Worm (Caenorhabditis elegans) whole organism, L4 larva: ENCODE measurements around the gene col-156.
"Not testable (repeated sequence)": the region's sequence is repeated elsewhere in the genome, so short reads cannot be mapped to it uniquely, and the experiment has no call there.

Experiments used
- F26F4.8 ChIP-seq: fragments of 200-800 bp; sonication (Bioruptor generic); conservative IDR thresholded peaks from 2 replicates; pipeline ENCODE4 v1.3.6; 2022; ENCODE audit warnings: missing genetic modification characterization, missing compliant biosample characterization
- F44E2.7 ChIP-seq: fragments of 200-800 bp; sonication (Bioruptor generic); IDR thresholded peaks from 2 replicates; pipeline ENCODE4 v2.1.2; 2022; ENCODE audit warnings: missing genetic modification characterization, missing compliant biosample characterization
- T20F7.1 ChIP-seq: fragments of 200-800 bp; sonication (Bioruptor generic); optimal IDR thresholded peaks from 2 replicates; lab custom pipeline; 2018; ENCODE audit warnings: mild to moderate bottlenecking, missing genetic modification characterization, missing compliant biosample characterization
- Y105C5A.15 ChIP-seq: fragments of 200-800 bp; sonication (Bioruptor generic); IDR thresholded peaks from 2 replicates; pipeline ENCODE4 v1.3.6; 2022; ENCODE audit warnings: missing genetic modification characterization, missing compliant biosample characterization
- Y48G9A.11 ChIP-seq: fragments of 200-800 bp; sonication (Bioruptor generic); IDR thresholded peaks from 2 replicates; pipeline ENCODE4 v1.3.6; 2022; ENCODE audit warnings: missing genetic modification reagents, missing genetic modification characterization, missing compliant biosample characterization
- Y5F2A.4 ChIP-seq: fragments of 200-800 bp; sonication (Bioruptor generic); optimal IDR thresholded peaks from 2 replicates; lab custom pipeline; 2018; ENCODE audit warnings: mild to moderate bottlenecking, missing genetic modification characterization, missing compliant biosample characterization
- ZK337.2 ChIP-seq: fragments of 200-800 bp; sonication (Bioruptor generic); IDR thresholded peaks from 2 replicates; pipeline ENCODE4 v1.3.6; 2022; ENCODE audit warnings: missing genetic modification reagents, missing genetic modification characterization, missing compliant biosample characterization
- attf-4 ChIP-seq: sonication (generic microtip); optimal IDR thresholded peaks from 3 replicates; lab custom pipeline; 2017; ENCODE audit warnings: missing biosample characterization, missing genetic modification characterization
- ceh-62 ChIP-seq: sonication (generic microtip); optimal IDR thresholded peaks from 2 replicates; lab custom pipeline; 2017; ENCODE audit warnings: missing biosample characterization, missing genetic modification characterization
- ceh-82 ChIP-seq: sonication (generic microtip); optimal IDR thresholded peaks from 2 replicates; lab custom pipeline; 2017; ENCODE audit warnings: missing biosample characterization, missing genetic modification characterization
- cey-2 ChIP-seq: sonication (generic microtip); optimal IDR thresholded peaks from 3 replicates; lab custom pipeline; 2017; ENCODE audit warnings: missing genetic modification characterization, mild to moderate bottlenecking, missing compliant biosample characterization, antibody characterized with exemption, borderline replicate concordance; ENCODE audit not compliant: insufficient read depth
- daf-8 ChIP-seq: fragments of 200-800 bp; sonication (Bioruptor generic); IDR thresholded peaks from 2 replicates; pipeline ENCODE4 v1.3.6; 2022; ENCODE audit warnings: missing genetic modification characterization, missing compliant biosample characterization
- dmd-6 ChIP-seq: fragments of 200-800 bp; sonication (Bioruptor generic); IDR thresholded peaks from 2 replicates; pipeline ENCODE4 v1.3.6; 2022; ENCODE audit warnings: missing genetic modification reagents, missing genetic modification characterization, missing compliant biosample characterization
- dpl-1 ChIP-seq: fragments of 150-350 bp; optimal IDR thresholded peaks from 2 replicates; lab custom pipeline; 2014; ENCODE audit warnings: missing biosample characterization, missing genetic modification reagents, missing genetic modification characterization
- hif-1 ChIP-seq, 2 experiments: sonication (generic microtip); optimal IDR thresholded peaks; 2 replicates each; lab custom pipeline; 2016 to 2017; ENCODE audit warnings: missing compliant biosample characterization in 2 of 2, missing genetic modification characterization in 2 of 2, missing genetic modification reagents in 2 of 2, missing genotype in 2 of 2, mild to moderate bottlenecking in 1 of 2
- hmg-1.1 ChIP-seq: fragments of 200-800 bp; sonication (Bioruptor generic); IDR thresholded peaks from 2 replicates; pipeline ENCODE4 v1.3.6; 2022; ENCODE audit warnings: missing genetic modification reagents, missing genetic modification characterization, missing compliant biosample characterization
- lin-1 ChIP-seq: fragments of 200-800 bp; sonication (Bioruptor generic); IDR thresholded peaks from 2 replicates; pipeline ENCODE4 v1.3.6; 2022; ENCODE audit warnings: missing genetic modification reagents, missing genetic modification characterization, missing compliant biosample characterization
- lin-13 ChIP-seq: fragments of 150-350 bp; optimal IDR thresholded peaks from 2 replicates; lab custom pipeline; 2014; ENCODE audit warnings: missing biosample characterization, missing genetic modification reagents, missing genetic modification characterization
- mes-2 ChIP-seq: sonication (generic microtip); optimal IDR thresholded peaks from 2 replicates; lab custom pipeline; 2016; ENCODE audit warnings: missing genotype, mild to moderate bottlenecking, missing genetic modification characterization, missing compliant biosample characterization; ENCODE audit not compliant: poor library complexity, severe bottlenecking
- mxl-3 ChIP-seq: fragments of 200-800 bp; sonication (Bioruptor generic); optimal IDR thresholded peaks from 2 replicates; lab custom pipeline; 2018; ENCODE audit warnings: mild to moderate bottlenecking, missing genetic modification characterization, missing compliant biosample characterization
- nhr-10 ChIP-seq: fragments of 150-350 bp; optimal IDR thresholded peaks from 2 replicates; lab custom pipeline; 2014; ENCODE audit warnings: missing biosample characterization, missing genetic modification characterization
- nhr-11 ChIP-seq: fragments of 150-350 bp; optimal IDR thresholded peaks from 2 replicates; lab custom pipeline; 2014; ENCODE audit warnings: missing biosample characterization, missing genetic modification characterization
- nhr-41 ChIP-seq: fragments of 200-800 bp; sonication (Bioruptor generic); IDR thresholded peaks from 2 replicates; pipeline ENCODE4 v1.3.6; 2022; ENCODE audit warnings: missing genetic modification reagents, missing genetic modification characterization, missing compliant biosample characterization
- nhr-42 ChIP-seq: fragments of 200-800 bp; sonication (Bioruptor generic); IDR thresholded peaks from 2 replicates; pipeline ENCODE4 v1.3.6; 2022; ENCODE audit warnings: missing genetic modification characterization, missing compliant biosample characterization
- nhr-48 ChIP-seq: sonication (generic microtip); optimal IDR thresholded peaks from 2 replicates; lab custom pipeline; 2016; ENCODE audit warnings: mild to moderate bottlenecking, missing genetic modification characterization, missing compliant biosample characterization
- rbr-2 ChIP-seq: sonication (generic microtip); optimal IDR thresholded peaks from 2 replicates; lab custom pipeline; 2016; ENCODE audit warnings: missing genotype, missing genetic modification characterization, missing compliant biosample characterization
- set-16 ChIP-seq: fragments of 200-800 bp; sonication (Bioruptor generic); IDR thresholded peaks from 2 replicates; pipeline ENCODE4 v1.3.6; 2022; ENCODE audit warnings: missing genetic modification reagents, missing genetic modification characterization, missing compliant biosample characterization
- skn-1 ChIP-seq: fragments of 150-350 bp; optimal IDR thresholded peaks from 2 replicates; lab custom pipeline; 2014; ENCODE audit warnings: missing biosample characterization, missing genetic modification characterization
- tra-1 ChIP-seq: fragments of 200-800 bp; sonication (Bioruptor generic); IDR thresholded peaks from 2 replicates; pipeline ENCODE4 v1.3.6; 2022; ENCODE audit warnings: missing genetic modification reagents, missing genetic modification characterization, missing compliant biosample characterization
- unc-62 ChIP-seq, 3 experiments: fragments of 150-350 bp in 1 of 3; sonication (generic microtip); optimal IDR thresholded peaks in 2 of 3; peaks in 1 of 3; 1 replicate in 1 of 3; 2 replicates in 2 of 3; lab custom pipeline; 2014 to 2017; ENCODE audit warnings: missing biosample characterization in 3 of 3, missing genetic modification characterization in 3 of 3, missing genetic modification reagents in 3 of 3, missing genotype in 1 of 3
- zfp-3 ChIP-seq: fragments of 200-800 bp; sonication (Bioruptor generic); conservative IDR thresholded peaks from 2 replicates; pipeline ENCODE4 v1.3.6; 2022; ENCODE audit warnings: missing genetic modification reagents, missing genetic modification characterization, missing compliant biosample characterization
- zip-11 ChIP-seq: fragments of 200-800 bp; sonication (Bioruptor generic); IDR thresholded peaks from 2 replicates; pipeline ENCODE4 v1.3.6; 2022; ENCODE audit warnings: missing genetic modification characterization, missing compliant biosample characterization

Gene col-156

DNA sequence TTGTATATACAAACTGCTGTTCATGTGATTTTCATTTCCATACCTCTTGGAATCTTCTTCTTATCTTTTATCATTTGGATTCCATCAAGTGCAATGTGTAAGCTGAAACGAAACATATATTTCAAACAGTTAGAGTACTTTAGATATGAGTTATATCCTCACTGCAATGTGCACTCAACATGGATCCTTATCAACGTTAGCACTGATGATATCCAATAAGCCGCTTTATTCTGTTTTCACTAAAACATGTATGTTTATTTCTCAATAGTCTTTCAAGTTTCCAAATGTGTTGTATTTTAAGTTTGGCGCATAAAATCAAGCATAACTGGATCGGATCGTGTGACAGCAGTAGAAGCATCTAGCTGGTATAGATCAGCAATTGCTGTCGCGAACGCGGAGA, 36.5 kb upstream of the col-156 start, which contains the start of gene T11F9.10:
TSS of gene T11F9.10 (plus strand) at position 301 of the 400 bp plus-strand sequence.
- TF ChIP-seq unc-62 (GFP tag; optimal IDR thresholded peaks at IDR 0.05 in 1 of 2; lab: Kevin White, UChicago) (no peak), unc-62 (tag; optimal IDR thresholded peaks at IDR 0.05; lab: Kevin White, UChicago) (no peak), cey-2 (tag; lab: Kevin White, UChicago) (no peak), zfp-3 (GFP tag; lab: Robert Waterston, UW) (no peak), set-16 (GFP tag; lab: Robert Waterston, UW) (no peak), nhr-11 (tag; lab: Kevin White, UChicago) (no peak), zip-11 (GFP tag; lab: Robert Waterston, UW) (no peak), hmg-1.1 (GFP tag; lab: Robert Waterston, UW) (no peak), attf-4 (tag; lab: Kevin White, UChicago) (no peak), dmd-6 (GFP tag; lab: Robert Waterston, UW) (no peak), mes-2 (tag; lab: Kevin White, UChicago) (no peak), Y105C5A.15 (GFP tag; lab: Robert Waterston, UW) (no peak), hif-1 (tag; optimal IDR thresholded peaks at IDR 0.05; lab: Kevin White, UChicago) (no peak), skn-1 (tag; lab: Kevin White, UChicago) (no peak), mxl-3 (GFP tag; lab: Kevin White, UChicago) (no peak), dpl-1 (GFP tag; lab: Kevin White, UChicago) (no peak), tra-1 (GFP tag; lab: Robert Waterston, UW) (no peak), nhr-10 (tag; lab: Kevin White, UChicago) (no peak), nhr-42 (GFP tag; lab: Robert Waterston, UW) (no peak)

DNA sequence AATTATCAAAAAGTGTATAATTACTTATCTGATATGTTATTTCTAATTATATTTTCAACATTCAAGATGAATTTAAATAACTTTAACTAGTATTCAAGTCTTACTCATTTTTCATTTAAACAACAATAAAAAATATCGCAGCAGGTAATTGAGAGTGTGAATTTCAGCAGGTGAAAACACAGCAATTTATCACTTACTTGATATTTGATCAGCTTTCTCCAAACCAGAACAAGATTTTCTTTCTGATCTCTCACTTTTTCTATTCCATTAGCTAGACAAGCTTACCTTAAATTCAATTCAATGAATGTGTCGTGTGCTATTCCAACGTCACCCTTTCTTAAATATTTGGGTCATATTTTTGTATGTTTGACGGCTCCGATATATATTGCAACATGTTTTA, 35.4 kb upstream of the col-156 start, which contains the start of gene srh-1:
TSS of gene srh-1 (plus strand) at position 301 of the 400 bp plus-strand sequence.
- TF ChIP-seq Y48G9A.11, result no peak
- no peak for TF ChIP-seq nhr-41 (GFP tag; lab: Robert Waterston, UW)
- no peak for TF ChIP-seq lin-1
- TF ChIP-seq T20F7.1 (GFP tag; lab: Kevin White, UChicago), result no peak
- no peak for TF ChIP-seq daf-8 (GFP tag; lab: Robert Waterston, UW)
- TF ChIP-seq mxl-3 (GFP tag; lab: Kevin White, UChicago), result no peak
- TF ChIP-seq skn-1 (tag; lab: Kevin White, UChicago), result no peak
- TF ChIP-seq nhr-48, result no peak
- TF ChIP-seq lin-13 (GFP tag; lab: Kevin White, UChicago), result no peak
- no peak for TF ChIP-seq ZK337.2 (GFP tag; lab: Robert Waterston, UW)
- TF ChIP-seq Y5F2A.4 (GFP tag; lab: Kevin White, UChicago), result no peak
- no peak for TF ChIP-seq F26F4.8

DNA sequence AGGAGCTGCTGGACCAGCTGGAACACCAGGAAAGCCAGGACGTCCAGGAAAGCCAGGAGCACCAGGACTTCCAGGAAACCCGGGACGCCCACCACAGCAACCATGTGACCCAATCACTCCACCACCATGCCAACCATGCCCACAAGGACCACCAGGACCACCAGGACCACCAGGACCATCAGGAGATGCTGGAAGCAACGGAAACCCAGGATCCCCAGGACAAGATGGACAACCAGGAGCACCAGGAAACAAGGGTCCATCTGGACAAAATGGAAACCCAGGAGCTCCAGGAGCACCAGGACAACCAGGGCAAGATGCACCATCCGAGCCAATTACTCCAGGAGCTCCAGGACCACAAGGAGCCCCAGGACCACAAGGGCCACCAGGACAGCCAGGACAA, 34.2 kb upstream of the col-156 start:
- TF ChIP-seq lin-1 (no peak), set-16 (GFP tag; lab: Robert Waterston, UW) (peak; percentile 87)

DNA sequence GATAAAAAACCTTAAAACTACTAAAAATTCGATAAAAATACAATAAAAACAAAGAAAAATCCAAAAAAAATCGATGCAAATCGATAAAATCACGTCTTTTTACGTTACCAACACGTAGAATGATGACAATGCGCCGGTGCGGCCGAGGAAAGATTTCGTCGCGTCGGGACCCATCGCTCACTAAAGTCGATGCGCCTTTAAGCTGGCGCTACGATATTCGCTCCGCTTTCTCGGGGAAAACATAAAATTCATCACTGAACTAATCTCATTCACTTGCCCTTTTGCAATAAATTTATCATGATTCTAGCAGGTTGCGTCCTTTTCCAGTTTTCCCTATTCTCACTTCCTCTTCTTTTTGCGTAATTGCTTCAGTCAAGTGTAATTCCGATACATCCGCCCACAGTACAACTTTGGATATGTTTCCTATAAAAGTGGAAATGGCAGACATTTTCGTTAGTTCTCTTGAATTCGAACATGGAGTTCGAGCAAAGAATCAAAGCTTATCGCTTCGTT, 33.5 kb upstream of the col-156 start, which contains the start of gene col-157:
TSS of gene col-157 (plus strand) at position 463 of the 513 bp plus-strand sequence.
- TF ChIP-seq rbr-2 (tag; lab: Kevin White, UChicago); ceh-82; ceh-62: not testable (repeated sequence)

DNA sequence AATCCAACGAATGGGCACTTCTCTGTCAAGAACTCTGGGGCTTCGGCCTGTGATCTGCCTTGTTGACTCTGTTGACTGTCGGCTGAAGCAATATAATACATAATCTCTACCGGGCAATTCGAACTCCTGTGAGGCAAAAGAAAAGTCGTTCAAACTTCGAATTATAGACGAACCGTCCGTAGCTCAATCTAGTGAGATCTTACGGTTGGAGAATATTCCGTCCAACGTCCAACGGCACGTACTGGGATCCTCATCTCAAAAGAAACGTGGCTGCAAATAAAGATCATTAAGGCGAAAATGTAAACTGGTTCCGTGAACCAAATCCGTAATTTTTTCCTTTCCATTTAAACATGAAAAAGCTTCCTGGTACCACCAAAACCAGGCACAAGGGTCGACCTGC, 30.6 kb upstream of the col-156 start, which contains the start of gene T11F9.14:
TSS of gene T11F9.14 (minus strand) at position 101 of the 400 bp plus-strand sequence.
- TF ChIP-seq F44E2.7 (GFP tag; lab: Robert Waterston, UW); set-16 (GFP tag; lab: Robert Waterston, UW); mes-2 (tag; lab: Kevin White, UChicago): not testable (repeated sequence)
